Worm (Caenorhabditis elegans) whole organism, L4/young adult: ENCODE data around the gene maa-1.

ENCODE experiments used
- dao-5 ChIP-seq: sonication (generic microtip); optimal IDR thresholded peaks from 2 replicates; lab custom pipeline; 2016; ENCODE audit warnings: missing genotype, missing genetic modification characterization, moderate library complexity, missing compliant biosample characterization
- him-1 ChIP-seq: sonication (generic microtip); optimal IDR thresholded peaks from 2 replicates; lab custom pipeline; 2016; ENCODE audit warnings: missing genotype, missing genetic modification reagents, missing genetic modification characterization, missing compliant biosample characterization

DNA sequence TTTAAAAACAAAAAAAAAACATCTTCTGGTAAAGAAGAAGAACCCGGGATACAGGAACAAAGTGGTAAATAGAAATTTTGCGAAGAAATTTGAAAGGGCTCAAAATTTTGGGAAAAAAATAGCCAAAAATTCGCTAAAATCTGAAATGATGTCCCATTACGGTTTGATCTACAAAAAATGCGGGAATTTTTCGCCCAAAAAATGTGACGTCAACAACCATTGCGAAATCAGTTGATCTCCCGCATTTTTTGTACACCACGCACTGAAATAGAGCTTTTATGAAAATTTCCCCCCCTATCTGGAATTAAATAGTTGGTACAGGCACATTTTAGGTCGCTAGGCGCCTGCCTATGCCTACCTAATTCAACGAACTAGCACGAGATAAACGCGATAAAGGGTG lies 27.3 kb upstream of the maa-1 start:
- TF ChIP-seq dao-5 (no peak), him-1 (tag; lab: Kevin White, UChicago) (no peak)
